Worm (Caenorhabditis elegans) whole organism, late embryonic: ENCODE measurements around the gene nstp-5.
"Not testable (repeated sequence)": the region's sequence is repeated elsewhere in the genome, so short reads cannot be mapped to it uniquely, and the experiment has no call there.

Experiments used
- K02D7.2 ChIP-seq: sonication (generic microtip); optimal IDR thresholded peaks from 2 replicates; lab custom pipeline; 2017; ENCODE audit warnings: mild to moderate bottlenecking, missing genetic modification characterization, missing compliant biosample characterization
- K09A11.1 ChIP-seq: sonication (generic microtip); optimal IDR thresholded peaks from 2 replicates; lab custom pipeline; 2017; ENCODE audit warnings: antibody characterized with exemption, mild to moderate bottlenecking, missing genetic modification characterization, missing compliant biosample characterization; ENCODE audit not compliant: insufficient read depth
- ahr-1 ChIP-seq: sonication (generic microtip); optimal IDR thresholded peaks from 2 replicates; lab custom pipeline; 2016; ENCODE audit warnings: missing genetic modification characterization, missing compliant biosample characterization
- ceh-14 ChIP-seq: sonication (generic microtip); optimal IDR thresholded peaks from 2 replicates; lab custom pipeline; 2016; ENCODE audit warnings: missing genotype, missing genetic modification characterization, missing compliant biosample characterization
- ceh-18 ChIP-seq: sonication (generic microtip); optimal IDR thresholded peaks from 2 replicates; lab custom pipeline; 2016; ENCODE audit warnings: missing genetic modification characterization, missing compliant biosample characterization
- ceh-19 ChIP-seq: fragments of 200-800 bp; sonication (Bioruptor generic); optimal IDR thresholded peaks from 2 replicates; lab custom pipeline; 2018; ENCODE audit warnings: mild to moderate bottlenecking, missing genetic modification characterization, missing compliant biosample characterization
- ceh-24 ChIP-seq: sonication (generic microtip); optimal IDR thresholded peaks from 2 replicates; lab custom pipeline; 2016; ENCODE audit warnings: mild to moderate bottlenecking, missing genetic modification characterization, missing compliant biosample characterization
- ceh-30 ChIP-seq: fragments of 150-350 bp; optimal IDR thresholded peaks from 2 replicates; lab custom pipeline; 2014; ENCODE audit warnings: missing biosample characterization, missing genetic modification characterization
- ceh-31 ChIP-seq: sonication (generic microtip); optimal IDR thresholded peaks from 2 replicates; lab custom pipeline; 2016; ENCODE audit warnings: missing genetic modification characterization, missing compliant biosample characterization
- ceh-45 ChIP-seq: fragments of 200-800 bp; sonication (Bioruptor generic); IDR thresholded peaks from 2 replicates; pipeline ENCODE4 v1.3.6; 2022; ENCODE audit warnings: missing genetic modification reagents, missing genetic modification characterization, missing compliant biosample characterization
- ceh-6 ChIP-seq: fragments of 200-800 bp; sonication (Bioruptor generic); optimal IDR thresholded peaks from 2 replicates; lab custom pipeline; 2018; ENCODE audit warnings: mild to moderate bottlenecking, missing genetic modification characterization, missing compliant biosample characterization
- ceh-9 ChIP-seq: sonication (generic microtip); optimal IDR thresholded peaks from 2 replicates; lab custom pipeline; 2016; ENCODE audit warnings: mild to moderate bottlenecking, missing genetic modification characterization, inconsistent platforms, missing compliant biosample characterization
- elt-2 ChIP-seq: sonication (generic microtip); optimal IDR thresholded peaks from 2 replicates; lab custom pipeline; 2016; ENCODE audit warnings: missing genetic modification reagents, missing genetic modification characterization, missing compliant biosample characterization
- elt-4 ChIP-seq: sonication (generic microtip); optimal IDR thresholded peaks from 2 replicates; lab custom pipeline; 2016; ENCODE audit warnings: missing genetic modification characterization, missing compliant biosample characterization
- ets-4 ChIP-seq: sonication (generic microtip); optimal IDR thresholded peaks from 2 replicates; lab custom pipeline; 2016; ENCODE audit warnings: missing genetic modification characterization, missing compliant biosample characterization
- fkh-10 ChIP-seq: fragments of 150-350 bp; optimal IDR thresholded peaks from 2 replicates; lab custom pipeline; 2014; ENCODE audit warnings: missing biosample characterization, missing genetic modification reagents, missing genetic modification characterization
- gmeb-2 ChIP-seq: sonication (generic microtip); optimal IDR thresholded peaks from 2 replicates; lab custom pipeline; 2016; ENCODE audit warnings: missing genetic modification characterization, inconsistent platforms, missing compliant biosample characterization
- hlh-8 ChIP-seq: sonication (generic microtip); optimal IDR thresholded peaks from 2 replicates; lab custom pipeline; 2016; ENCODE audit warnings: missing genotype, missing genetic modification characterization, missing compliant biosample characterization
- lim-6 ChIP-seq: sonication (generic microtip); optimal IDR thresholded peaks from 2 replicates; lab custom pipeline; 2016; ENCODE audit warnings: missing genetic modification characterization, missing compliant biosample characterization
- lin-11 ChIP-seq: fragments of 200-800 bp; sonication (Bioruptor generic); optimal IDR thresholded peaks from 2 replicates; lab custom pipeline; 2018; ENCODE audit warnings: mild to moderate bottlenecking, missing genetic modification characterization, missing compliant biosample characterization
- madf-2 ChIP-seq: sonication (generic microtip); optimal IDR thresholded peaks from 2 replicates; lab custom pipeline; 2017; ENCODE audit warnings: missing genetic modification characterization, missing compliant biosample characterization
- nfya-1 ChIP-seq: sonication (generic microtip); optimal IDR thresholded peaks from 2 replicates; lab custom pipeline; 2017; ENCODE audit warnings: missing genetic modification characterization, mild to moderate bottlenecking, missing compliant biosample characterization, antibody characterized with exemption, moderate library complexity
- nhr-11 ChIP-seq: fragments of 150-350 bp; optimal IDR thresholded peaks from 2 replicates; lab custom pipeline; 2014; ENCODE audit warnings: missing biosample characterization, missing genetic modification characterization
- nhr-232 ChIP-seq: sonication (generic microtip); optimal IDR thresholded peaks from 2 replicates; lab custom pipeline; 2016; ENCODE audit warnings: missing genetic modification characterization, missing compliant biosample characterization
- npax-4 ChIP-seq: sonication (generic microtip); optimal IDR thresholded peaks from 2 replicates; lab custom pipeline; 2016; ENCODE audit warnings: missing genetic modification characterization, missing compliant biosample characterization
- pag-3 ChIP-seq: sonication (generic microtip); optimal IDR thresholded peaks from 2 replicates; lab custom pipeline; 2016; ENCODE audit warnings: missing compliant biosample characterization, missing genetic modification characterization, borderline replicate concordance
- pax-1 ChIP-seq: fragments of 150-350 bp; optimal IDR thresholded peaks from 2 replicates; lab custom pipeline; 2014; ENCODE audit warnings: missing biosample characterization, missing genetic modification characterization
- pha-2 ChIP-seq: sonication (generic microtip); optimal IDR thresholded peaks from 2 replicates; lab custom pipeline; 2017; ENCODE audit warnings: mild to moderate bottlenecking, missing genetic modification characterization, missing compliant biosample characterization
- pha-4 ChIP-seq: fragments of 150-350 bp; optimal IDR thresholded peaks from 2 replicates; lab custom pipeline; 2018; ENCODE audit warnings: missing biosample characterization, missing genetic modification reagents, missing genetic modification characterization
- pros-1 ChIP-seq: fragments of 150-350 bp; optimal IDR thresholded peaks from 2 replicates; lab custom pipeline; 2014; ENCODE audit warnings: missing biosample characterization, missing genetic modification reagents, missing genetic modification characterization
- sdc-2 ChIP-seq: sonication (generic microtip); optimal IDR thresholded peaks from 2 replicates; lab custom pipeline; 2016; ENCODE audit warnings: missing genotype, missing genetic modification characterization, missing compliant biosample characterization
- sox-2 ChIP-seq: fragments of 200-800 bp; sonication (Bioruptor generic); IDR thresholded peaks from 2 replicates; pipeline ENCODE4 v1.3.6; 2022; ENCODE audit warnings: missing genetic modification reagents, missing genetic modification characterization, missing compliant biosample characterization
- sox-4 ChIP-seq: sonication (generic microtip); optimal IDR thresholded peaks from 2 replicates; lab custom pipeline; 2017; ENCODE audit warnings: mild to moderate bottlenecking, missing genetic modification characterization, inconsistent platforms, missing compliant biosample characterization
- unc-86 ChIP-seq: sonication (generic microtip); optimal IDR thresholded peaks from 2 replicates; lab custom pipeline; 2016; ENCODE audit warnings: missing genetic modification characterization, missing compliant biosample characterization
- ztf-16 ChIP-seq: sonication (generic microtip); optimal IDR thresholded peaks from 2 replicates; lab custom pipeline; 2017; ENCODE audit warnings: missing genetic modification characterization, missing compliant biosample characterization

Gene nstp-5

ce11 chrIV:12870315-12870714, 15.0 kb downstream of the nstp-5 start:
- no peak for TF ChIP-seq ceh-18
- TF ChIP-seq pha-2 (tag; lab: Kevin White, UChicago), result no peak
- TF ChIP-seq, all 69 proteins: peak for 0

- no peak for TF ChIP-seq sox-4
- no peak for TF ChIP-seq nhr-232 (tag; lab: Kevin White, UChicago)
- no peak for TF ChIP-seq ceh-24
- TF ChIP-seq ceh-31 (tag; lab: Kevin White, UChicago), result no peak
- no peak for TF ChIP-seq pag-3 (tag; lab: Kevin White, UChicago)
- TF ChIP-seq elt-4 (tag; lab: Kevin White, UChicago), result no peak
- no peak for TF ChIP-seq sox-2 (GFP tag; lab: Robert Waterston, UW)
- TF ChIP-seq sdc-2 (tag; lab: Kevin White, UChicago), result no peak
- no peak for TF ChIP-seq K02D7.2 (tag; lab: Kevin White, UChicago)
- TF ChIP-seq gmeb-2 (tag; lab: Kevin White, UChicago), result no peak
- TF ChIP-seq K09A11.1, result no peak
- no peak for TF ChIP-seq ahr-1 (tag; lab: Kevin White, UChicago)
- TF ChIP-seq ceh-19 (GFP tag; lab: Kevin White, UChicago), result no peak
These were observed 16.1 kb downstream of the nstp-5 start, which contains the start of gene clec-187 for ce11 chrIV:12871445-12871947. Gene clec-187, minus strand, starts transcription at chrIV:12871495.

ce11 chrIV:12875260-12875659, 19.9 kb downstream of the nstp-5 start, which contains the start of gene ZK896.1:
Gene ZK896.1, minus strand, starts transcription at chrIV:12875360.
- not testable (repeated sequence) for TF ChIP-seq ceh-6 (GFP tag; lab: Kevin White, UChicago); ahr-1 (tag; lab: Kevin White, UChicago); sox-4

ce11 chrIV:12876558-12876957, 21.2 kb downstream of the nstp-5 start:
- TF ChIP-seq sox-2 (GFP tag; lab: Robert Waterston, UW) (no peak), ceh-14 (tag; lab: Kevin White, UChicago) (no peak)

ce11 chrIV:12879557-12879956, 24.2 kb downstream of the nstp-5 start, which contains the start of gene ZK896.5:
Gene ZK896.5, minus strand, starts transcription at chrIV:12879645.
- TF ChIP-seq ztf-16, result no peak
- TF ChIP-seq elt-2, result peak; percentile 3
- no peak for TF ChIP-seq ceh-18

- no peak for TF ChIP-seq pha-4 (tag; lab: Kevin White, UChicago)
- TF ChIP-seq elt-2, result no peak
- TF ChIP-seq gmeb-2 (tag; lab: Kevin White, UChicago), result no peak
- no peak for TF ChIP-seq ceh-45 (GFP tag; lab: Robert Waterston, UW)
- TF ChIP-seq unc-86 (tag; lab: Kevin White, UChicago), result no peak
- no peak for TF ChIP-seq pros-1
- TF ChIP-seq ets-4 (tag; lab: Kevin White, UChicago), result no peak
- TF ChIP-seq ahr-1 (tag; lab: Kevin White, UChicago), result no peak
- TF ChIP-seq lim-6, result no peak
- no peak for TF ChIP-seq nhr-11 (tag; lab: Kevin White, UChicago)
These were observed 27.8 kb downstream of the nstp-5 start, which contains the start of gene ZK896.4 for ce11 chrIV:12883190-12883589. Gene ZK896.4, minus strand, starts transcription at chrIV:12883290.

- TF ChIP-seq ceh-6 (GFP tag; lab: Kevin White, UChicago) (no peak), ceh-24 (no peak), pax-1 (tag; lab: Kevin White, UChicago) (no peak), npax-4 (tag; lab: Kevin White, UChicago) (no peak), madf-2 (tag; lab: Kevin White, UChicago) (no peak), ceh-30 (no peak), ahr-1 (tag; lab: Kevin White, UChicago) (no peak), nhr-232 (tag; lab: Kevin White, UChicago) (no peak), fkh-10 (no peak), hlh-8 (tag; lab: Kevin White, UChicago) (no peak), nhr-11 (tag; lab: Kevin White, UChicago) (no peak), nfya-1 (no peak), ztf-16 (no peak), lin-11 (tag; lab: Kevin White, UChicago) (no peak), ceh-9 (tag; lab: Kevin White, UChicago) (no peak), pha-4 (tag; lab: Kevin White, UChicago) (no peak), sox-4 (no peak), elt-2 (no peak)
These were observed 30.7 kb downstream of the nstp-5 start for ce11 chrIV:12886012-12886411.
